Fruit fly (Drosophila melanogaster): ENCODE data around the gene Mtp.

DNA sequence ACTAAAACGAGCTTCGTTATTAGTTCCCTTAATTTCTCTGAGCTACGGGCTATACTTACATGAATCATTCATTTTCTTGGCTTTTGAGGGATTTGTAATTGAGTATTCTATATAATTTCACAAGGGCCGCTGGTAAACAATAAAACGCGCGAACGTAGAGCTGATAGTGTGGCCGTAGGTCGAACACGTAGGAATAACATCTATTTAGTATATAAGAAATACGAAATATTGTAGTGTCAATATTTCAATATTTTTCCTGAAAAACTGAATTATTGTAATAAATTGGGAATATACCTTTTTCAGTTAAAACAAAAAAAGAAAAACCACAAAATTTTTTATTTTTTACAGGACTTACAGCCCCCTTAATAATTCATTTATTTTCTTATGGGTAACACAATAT is 3.3 kb upstream of the Mtp start, which contains the start of gene RPA2:
- TF ChIP-seq Ets98B (GFP tag; IDR thresholded peaks at IDR 0.05), result no peak
- no peak for TF ChIP-seq CG9948 (tag; optimal IDR thresholded peaks at IDR 0.05)
- no peak for TF ChIP-seq Snoo (tag; optimal IDR thresholded peaks at IDR 0.05)
